Worm (Caenorhabditis elegans) whole organism, L4/young adult: ENCODE results near the gene oig-2.

ENCODE experiments used
- W03F9.2 ChIP-seq: fragments of 150-350 bp; optimal IDR thresholded peaks from 2 replicates; lab custom pipeline; 2014; ENCODE audit warnings: missing biosample characterization, missing genetic modification characterization
- him-1 ChIP-seq: sonication (generic microtip); optimal IDR thresholded peaks from 2 replicates; lab custom pipeline; 2016; ENCODE audit warnings: missing genotype, missing genetic modification reagents, missing genetic modification characterization, missing compliant biosample characterization

ce11 chrII:13006283-13006682, 1.7 kb downstream of the oig-2 start:
- TF ChIP-seq W03F9.2 (tag; lab: Kevin White, UChicago) (no peak), him-1 (tag; lab: Kevin White, UChicago) (no peak)
